Worm (Caenorhabditis elegans): ENCODE measurements around the gene bus-1.

ce11 chrV:9054771-9055170 is 30.2 kb upstream of the bus-1 start, which contains the start of gene swm-1:
- TF ChIP-seq egl-27 (tag; optimal IDR thresholded peaks at IDR 0.05) = no peak
- TF ChIP-seq unc-39 (tag; optimal IDR thresholded peaks at IDR 0.05) = no peak
- no peak for TF ChIP-seq fos-1 (tag; optimal IDR thresholded peaks at IDR 0.05)

Data from whole organism, L2 larva.